Fruit fly (Drosophila melanogaster): Measurements from ENCODE around the gene CG3634.

- no peak for TF ChIP-seq pan (optimal IDR thresholded peaks at IDR 0.05)
- no peak for TF ChIP-seq CG8478 (optimal IDR thresholded peaks at IDR 0.05)
- TF ChIP-seq psq (optimal IDR thresholded peaks at IDR 0.05), result no peak
- TF ChIP-seq usp (GFP tag; optimal IDR thresholded peaks at IDR 0.05), result no peak
Observed at dm6 chr3L:20857609-20858008, 48.5 kb upstream of the CG3634 start.
